Worm (Caenorhabditis elegans): ENCODE measurements around the gene ina-1.

- TF ChIP-seq cog-1 (tag; optimal IDR thresholded peaks at IDR 0.05), result no peak
- no peak for TF ChIP-seq ztf-29 (GFP tag; IDR thresholded peaks at IDR 0.05)
- no peak for TF ChIP-seq T22C8.4 (GFP tag; IDR thresholded peaks at IDR 0.05)
- no peak for TF ChIP-seq klf-2 (GFP tag; conservative IDR thresholded peaks at IDR 0.05)
- no peak for TF ChIP-seq flt-1 (GFP tag; IDR thresholded peaks at IDR 0.05)
- no peak for TF ChIP-seq tab-1 (GFP tag; IDR thresholded peaks at IDR 0.05)
- TF ChIP-seq ref-1 (GFP tag; conservative IDR thresholded peaks at IDR 0.05), result no peak
These were observed 18.5 kb upstream of the ina-1 start, which contains the start of gene cls-3 for ce11 chrIII:9191091-9191490.
